Fruit fly (Drosophila melanogaster) whole organism, prepupa: Measurements from ENCODE around the gene e.

ENCODE experiments used
- CG10669 ChIP-seq: fragments of 200-800 bp; sonication (Bioruptor generic); optimal IDR thresholded peaks from 3 replicates; lab custom pipeline; 2018; ENCODE audit warnings: missing biosample characterization, mild to moderate bottlenecking, missing genetic modification characterization, moderate library complexity
- CG16779 ChIP-seq: fragments of 200-800 bp; sonication (Bioruptor generic); optimal IDR thresholded peaks from 3 replicates; lab custom pipeline; 2017; ENCODE audit warnings: missing biosample characterization, mild to moderate bottlenecking, missing genetic modification characterization
- CG3919 ChIP-seq: fragments of 200-800 bp; sonication (Bioruptor generic); optimal IDR thresholded peaks from 3 replicates; lab custom pipeline; 2016; ENCODE audit warnings: missing biosample characterization, missing genetic modification characterization
- CG6163 ChIP-seq: fragments of 200-800 bp; sonication (Bioruptor generic); IDR thresholded peaks from 3 replicates; pipeline ENCODE4 v1.3.6; 2022; ENCODE audit warnings: missing biosample characterization, missing genetic modification characterization
- Hr39 ChIP-seq: fragments of 200-800 bp; sonication (Bioruptor generic); optimal IDR thresholded peaks from 2 replicates; lab custom pipeline; 2016; ENCODE audit warnings: missing biosample characterization, missing genetic modification characterization
- Lpt ChIP-seq: fragments of 200-800 bp; sonication (Bioruptor generic); optimal IDR thresholded peaks from 3 replicates; lab custom pipeline; 2016; ENCODE audit warnings: missing biosample characterization, missing genetic modification characterization
- Sox14 ChIP-seq: fragments of 200-800 bp; sonication (Bioruptor generic); optimal IDR thresholded peaks from 3 replicates; lab custom pipeline; 2016; ENCODE audit warnings: missing biosample characterization, missing genetic modification characterization
- esn ChIP-seq: fragments of 200-800 bp; sonication (Bioruptor generic); optimal IDR thresholded peaks from 2 replicates; lab custom pipeline; 2016; ENCODE audit warnings: missing biosample characterization, mild to moderate bottlenecking, missing genetic modification characterization, moderate library complexity
- lz ChIP-seq: fragments of 200-800 bp; sonication (Bioruptor generic); optimal IDR thresholded peaks from 3 replicates; lab custom pipeline; 2016; ENCODE audit warnings: missing biosample characterization, missing genetic modification characterization
- salr ChIP-seq, 2 experiments: fragments of 200-800 bp; sonication (Bioruptor generic); optimal IDR thresholded peaks; 3 replicates each; lab custom pipeline; 2016 to 2018; ENCODE audit warnings: missing biosample characterization in 2 of 2, missing genetic modification characterization in 2 of 2, mild to moderate bottlenecking in 1 of 2
- topi ChIP-seq: fragments of 200-800 bp; sonication (Bioruptor generic); optimal IDR thresholded peaks from 3 replicates; lab custom pipeline; 2016; ENCODE audit warnings: missing biosample characterization, missing genetic modification characterization

- TF ChIP-seq topi, result peak; percentile 45
- TF ChIP-seq salr (GFP tag; optimal IDR thresholded peaks at IDR 0.05; lab: Kevin White, UChicago), result no peak
- peak; percentile 61 for TF ChIP-seq Sox14 (GFP tag; lab: Kevin White, UChicago)
- no peak for TF ChIP-seq Lpt (GFP tag; lab: Kevin White, UChicago)
- TF ChIP-seq CG3919, result peak; percentile 43
- no peak for TF ChIP-seq Hr39 (GFP tag; lab: Kevin White, UChicago)
- TF ChIP-seq CG10669 (GFP tag; lab: Kevin White, UChicago), result no peak
- peak; percentile 35 for TF ChIP-seq lz (GFP tag; lab: Kevin White, UChicago)
- TF ChIP-seq CG6163, result peak; percentile 53; the same call in 2 of the 3 replicates
- no peak for TF ChIP-seq CG16779 (tag; lab: Kevin White, UChicago)
- TF ChIP-seq esn (GFP tag; lab: Kevin White, UChicago), result peak; percentile 51
Measured at dm6 chr3R:21269923-21270322, 32.9 kb upstream of the e start, which contains the start of the genes AP-2sigma and Idi.
